Fruit fly (Drosophila melanogaster): ENCODE results near the gene CG7582.

CG7582 gene

dm6 chr3R:29675333-29675732 is 6.7 kb downstream of the CG7582 start, which contains the start of the genes Bub3 and Cap-D2:
TSS of gene Bub3 (minus strand) at chr3R:29675421.
TSS of gene Cap-D2 (plus strand) at chr3R:29675651.
- TF ChIP-seq Hnf4 (GFP tag; optimal IDR thresholded peaks at IDR 0.05) (no peak), ey (GFP tag; optimal IDR thresholded peaks at IDR 0.05) (peak; percentile 70), dmrt93B (GFP tag; optimal IDR thresholded peaks at IDR 0.05) (peak; percentile 35), lola (GFP tag; optimal IDR thresholded peaks at IDR 0.05) (no peak), dsf (GFP tag; optimal IDR thresholded peaks at IDR 0.05; ENCODE audit: borderline replicate concordance) (no peak), br (GFP tag; optimal IDR thresholded peaks at IDR 0.05) (peak; percentile 63), Mio (GFP tag; optimal IDR thresholded peaks at IDR 0.05) (no peak), Hr83 (GFP tag; optimal IDR thresholded peaks at IDR 0.05; ENCODE audit: poor library complexity, severe bottlenecking) (no peak), tai (GFP tag; optimal IDR thresholded peaks at IDR 0.05) (no peak), CG32264 (GFP tag; optimal IDR thresholded peaks at IDR 0.05) (no peak), GATAd (GFP tag; optimal IDR thresholded peaks at IDR 0.05) (no peak), sv (GFP tag; optimal IDR thresholded peaks at IDR 0.05) (peak; percentile 61), Abd-B (GFP tag; optimal IDR thresholded peaks at IDR 0.05) (no peak), psq (GFP tag; optimal IDR thresholded peaks at IDR 0.05) (peak; percentile 25), Hr78 (GFP tag; optimal IDR thresholded peaks at IDR 0.05) (no peak), jim (GFP tag; optimal IDR thresholded peaks at IDR 0.05) (no peak), Jra (GFP tag; optimal IDR thresholded peaks at IDR 0.05) (no peak), CG9705 (GFP tag; optimal IDR thresholded peaks at IDR 0.05) (no peak), pan (optimal IDR thresholded peaks at IDR 0.05) (no peak), brk (GFP tag; optimal IDR thresholded peaks at IDR 0.05) (no peak), fru (GFP tag; optimal IDR thresholded peaks at IDR 0.05) (peak; percentile 71), h (GFP tag; optimal IDR thresholded peaks at IDR 0.05) (peak; percentile 83), dl (GFP tag; optimal IDR thresholded peaks at IDR 0.05; ENCODE audit: insufficient read depth in 1 of 2, partially characterized antibody in 2 of 2) (no peak), CrebA (GFP tag; optimal IDR thresholded peaks at IDR 0.05; ENCODE audit: borderline replicate concordance) (no peak), Sp1 (GFP tag; optimal IDR thresholded peaks at IDR 0.05) (peak; percentile 59), sage (GFP tag; optimal IDR thresholded peaks at IDR 0.05) (no peak), woc (GFP tag; optimal IDR thresholded peaks at IDR 0.05) (no peak), Vsx2 (GFP tag; optimal IDR thresholded peaks at IDR 0.05; ENCODE audit: partially characterized antibody) (no peak), rgr (GFP tag; optimal IDR thresholded peaks at IDR 0.05) (peak; percentile 69), N (GFP tag; optimal IDR thresholded peaks at IDR 0.05) (no peak), Rel (GFP tag; optimal IDR thresholded peaks at IDR 0.05) (no peak), Rel (tag; optimal IDR thresholded peaks at IDR 0.05) (peak; percentile 19), OdsH (GFP tag; optimal IDR thresholded peaks at IDR 0.05) (peak; percentile 41), Dfd (GFP tag; optimal IDR thresholded peaks at IDR 0.05) (no peak), foxo (GFP tag; optimal IDR thresholded peaks at IDR 0.05) (peak in 1 of 2 experiments; percentile 77), usp (GFP tag; optimal IDR thresholded peaks at IDR 0.05) (no peak), HLH106 (tag; optimal IDR thresholded peaks at IDR 0.05) (peak; percentile 55), Myc (optimal IDR thresholded peaks at IDR 0.05) (peak; percentile 28), Dif (GFP tag; optimal IDR thresholded peaks at IDR 0.05; ENCODE audit: partially characterized antibody) (no peak)

dm6 chr3R:29672156-29672555 is 9.9 kb downstream of the CG7582 start, which contains the start of gene ppk19:
TSS of gene ppk19 (plus strand) at chr3R:29672456.
- TF ChIP-seq pan (optimal IDR thresholded peaks at IDR 0.05) (no peak), rgr (GFP tag; optimal IDR thresholded peaks at IDR 0.05) (no peak), CrebA (GFP tag; optimal IDR thresholded peaks at IDR 0.05; ENCODE audit: borderline replicate concordance) (no peak), OdsH (GFP tag; optimal IDR thresholded peaks at IDR 0.05) (no peak), Dfd (GFP tag; optimal IDR thresholded peaks at IDR 0.05) (no peak), dl (GFP tag; optimal IDR thresholded peaks at IDR 0.05; ENCODE audit: insufficient read depth in 1 of 2, partially characterized antibody in 2 of 2) (no peak), jim (GFP tag; optimal IDR thresholded peaks at IDR 0.05) (no peak), Myc (optimal IDR thresholded peaks at IDR 0.05) (no peak), lola (GFP tag; optimal IDR thresholded peaks at IDR 0.05) (no peak), CG9705 (GFP tag; optimal IDR thresholded peaks at IDR 0.05) (no peak), sv (GFP tag; optimal IDR thresholded peaks at IDR 0.05) (no peak)
